Worm (Caenorhabditis elegans): ENCODE results near the gene C06C6.9.

- TF ChIP-seq med-1 (GFP tag; optimal IDR thresholded peaks at IDR 0.05; ENCODE audit: insufficient read depth) (no peak), cog-1 (tag; optimal IDR thresholded peaks at IDR 0.05) (no peak), ztf-23 (GFP tag; IDR thresholded peaks at IDR 0.05) (no peak), tab-1 (GFP tag; IDR thresholded peaks at IDR 0.05) (no peak), flt-1 (GFP tag; IDR thresholded peaks at IDR 0.05) (no peak), ref-1 (GFP tag; conservative IDR thresholded peaks at IDR 0.05) (no peak), T22C8.4 (GFP tag; IDR thresholded peaks at IDR 0.05) (no peak), ztf-29 (GFP tag; IDR thresholded peaks at IDR 0.05) (no peak), klf-2 (GFP tag; conservative IDR thresholded peaks at IDR 0.05) (no peak)
Measured at ce11 chrV:15954932-15955331, 41.6 kb downstream of the C06C6.9 start, which contains the start of gene srw-57.
